Worm (Caenorhabditis elegans) whole organism, mixed stage, embryonic: Measurements from ENCODE around the gene enol-1.
A peak's percentile ranks its signal among the peaks of the same experiment; 100 is the strongest.

Experiments used
- M03D4.4 ChIP-seq: sonication (generic microtip); optimal IDR thresholded peaks from 2 replicates; lab custom pipeline; 2017; ENCODE audit warnings: mild to moderate bottlenecking, missing genetic modification characterization, missing compliant biosample characterization
- bed-3 ChIP-seq: fragments of 200-800 bp; sonication (Bioruptor generic); optimal IDR thresholded peaks from 3 replicates; lab custom pipeline; 2018; ENCODE audit warnings: mild to moderate bottlenecking, missing genetic modification characterization, moderate library complexity, missing compliant biosample characterization
- blmp-1 ChIP-seq: fragments of 150-350 bp; optimal IDR thresholded peaks from 2 replicates; lab custom pipeline; 2014; ENCODE audit warnings: missing biosample characterization, missing genetic modification characterization
- ceh-39 ChIP-seq: fragments of 150-350 bp; optimal IDR thresholded peaks from 2 replicates; lab custom pipeline; 2014; ENCODE audit warnings: missing biosample characterization, missing genetic modification characterization
- ceh-43 ChIP-seq: fragments of 200-800 bp; sonication (Bioruptor generic); optimal IDR thresholded peaks from 2 replicates; lab custom pipeline; 2018; ENCODE audit warnings: mild to moderate bottlenecking, missing genetic modification characterization, moderate library complexity, missing compliant biosample characterization
- ceh-83 ChIP-seq: fragments of 200-800 bp; sonication (Bioruptor generic); optimal IDR thresholded peaks from 2 replicates; lab custom pipeline; 2018; ENCODE audit warnings: mild to moderate bottlenecking, missing genetic modification characterization, missing compliant biosample characterization
- ces-1 ChIP-seq: fragments of 150-350 bp; optimal IDR thresholded peaks from 2 replicates; lab custom pipeline; 2014; ENCODE audit warnings: missing biosample characterization, missing genetic modification reagents, missing genetic modification characterization
- cnd-1 ChIP-seq: fragments of 200-800 bp; sonication (Bioruptor generic); optimal IDR thresholded peaks from 2 replicates; lab custom pipeline; 2018; ENCODE audit warnings: mild to moderate bottlenecking, missing genetic modification characterization, missing compliant biosample characterization
- drap-1 ChIP-seq: fragments of 200-800 bp; sonication (Bioruptor generic); optimal IDR thresholded peaks from 3 replicates; lab custom pipeline; 2018; ENCODE audit warnings: mild to moderate bottlenecking, missing genetic modification characterization, missing compliant biosample characterization
- elt-1 ChIP-seq: sonication (generic microtip); optimal IDR thresholded peaks from 2 replicates; lab custom pipeline; 2017; ENCODE audit warnings: missing genetic modification characterization, mild to moderate bottlenecking, missing compliant biosample characterization, antibody characterized with exemption, moderate library complexity, borderline replicate concordance; ENCODE audit not compliant: insufficient read depth
- elt-3 ChIP-seq: fragments of 150-350 bp; optimal IDR thresholded peaks from 2 replicates; lab custom pipeline; 2014; ENCODE audit warnings: missing biosample characterization, missing genetic modification characterization
- flh-1 ChIP-seq: fragments of 200-800 bp; sonication (Bioruptor generic); optimal IDR thresholded peaks from 2 replicates; lab custom pipeline; 2018; ENCODE audit warnings: mild to moderate bottlenecking, missing genetic modification characterization, moderate library complexity, missing compliant biosample characterization
- ham-2 ChIP-seq: fragments of 200-800 bp; sonication (Bioruptor generic); optimal IDR thresholded peaks from 2 replicates; lab custom pipeline; 2018; ENCODE audit warnings: mild to moderate bottlenecking, missing genetic modification characterization, missing compliant biosample characterization
- hlh-1 ChIP-seq: fragments of 150-350 bp; optimal IDR thresholded peaks from 2 replicates; lab custom pipeline; 2014; ENCODE audit warnings: missing biosample characterization, missing genetic modification reagents, missing genetic modification characterization
- lin-13 ChIP-seq: fragments of 150-350 bp; optimal IDR thresholded peaks from 2 replicates; lab custom pipeline; 2014; ENCODE audit warnings: missing biosample characterization, missing genetic modification characterization
- lin-32 ChIP-seq: fragments of 200-800 bp; sonication (Bioruptor generic); optimal IDR thresholded peaks from 2 replicates; lab custom pipeline; 2018; ENCODE audit warnings: mild to moderate bottlenecking, missing genetic modification characterization, missing compliant biosample characterization
- lsy-2 ChIP-seq: fragments of 150-350 bp; optimal IDR thresholded peaks from 2 replicates; lab custom pipeline; 2014; ENCODE audit warnings: missing biosample characterization, missing genetic modification characterization
- mab-5 ChIP-seq: fragments of 150-350 bp; optimal IDR thresholded peaks from 2 replicates; lab custom pipeline; 2014; ENCODE audit warnings: missing biosample characterization, missing genetic modification characterization
- mep-1 ChIP-seq: fragments of 150-350 bp; optimal IDR thresholded peaks from 2 replicates; lab custom pipeline; 2017; ENCODE audit warnings: missing biosample characterization, missing genetic modification reagents, missing genetic modification characterization, inconsistent platforms
- nhr-2 ChIP-seq: fragments of 150-350 bp; optimal IDR thresholded peaks from 2 replicates; lab custom pipeline; 2014; ENCODE audit warnings: missing biosample characterization, missing genetic modification characterization
- nhr-28 ChIP-seq: fragments of 150-350 bp; optimal IDR thresholded peaks from 2 replicates; lab custom pipeline; 2014; ENCODE audit warnings: missing biosample characterization, missing genetic modification characterization
- nhr-76 ChIP-seq: sonication (generic microtip); optimal IDR thresholded peaks from 2 replicates; lab custom pipeline; 2017; ENCODE audit warnings: missing biosample characterization, missing genetic modification characterization
- pha-4 ChIP-seq: fragments of 150-350 bp; optimal IDR thresholded peaks from 2 replicates; lab custom pipeline; 2018; ENCODE audit warnings: missing biosample characterization, missing genetic modification reagents, missing genetic modification characterization
- sem-2 ChIP-seq: fragments of 200-800 bp; sonication (Bioruptor generic); optimal IDR thresholded peaks from 2 replicates; lab custom pipeline; 2018; ENCODE audit warnings: mild to moderate bottlenecking, missing genetic modification characterization, missing compliant biosample characterization
- sptf-1 ChIP-seq: sonication (generic microtip); optimal IDR thresholded peaks from 2 replicates; lab custom pipeline; 2017; ENCODE audit warnings: mild to moderate bottlenecking, missing genetic modification characterization, moderate library complexity, missing compliant biosample characterization
- unc-120 ChIP-seq: sonication (generic microtip); optimal IDR thresholded peaks from 2 replicates; lab custom pipeline; 2017; ENCODE audit warnings: missing genetic modification characterization, missing compliant biosample characterization; ENCODE audit not compliant: poor library complexity, severe bottlenecking
- unc-39 ChIP-seq: fragments of 150-350 bp; optimal IDR thresholded peaks from 2 replicates; lab custom pipeline; 2014; ENCODE audit warnings: missing biosample characterization, missing genetic modification characterization
- unc-62 ChIP-seq: fragments of 150-350 bp; optimal IDR thresholded peaks from 2 replicates; lab custom pipeline; 2014; ENCODE audit warnings: missing biosample characterization, missing genetic modification reagents, missing genetic modification characterization
- zip-8 ChIP-seq: fragments of 150-350 bp; optimal IDR thresholded peaks from 2 replicates; lab custom pipeline; 2014; ENCODE audit warnings: missing biosample characterization, missing genetic modification characterization
- ztf-11 ChIP-seq: fragments of 150-350 bp; optimal IDR thresholded peaks from 2 replicates; lab custom pipeline; 2014; ENCODE audit warnings: missing biosample characterization, missing genetic modification characterization

enol-1 gene

DNA sequence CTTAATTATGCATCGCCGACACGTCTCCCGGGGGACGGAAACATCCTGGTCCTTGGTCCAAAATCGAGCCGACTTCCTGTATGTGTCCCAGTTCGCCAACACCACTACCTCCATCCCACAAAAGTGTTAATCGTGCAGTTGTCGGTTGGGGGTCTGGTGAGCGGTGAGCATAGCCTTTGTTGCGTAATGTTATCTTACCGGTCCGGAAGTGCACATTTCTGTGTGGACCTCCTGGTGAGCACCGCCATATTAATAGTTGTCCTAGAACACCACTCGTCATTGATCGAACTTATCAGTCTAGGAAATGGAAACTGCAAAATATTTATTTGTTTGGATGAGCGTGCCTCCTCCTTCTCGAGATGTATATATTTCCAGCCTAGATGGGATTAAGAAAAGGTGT, 33.6 kb upstream of the enol-1 start:
- TF ChIP-seq zip-8 (tag; lab: Kevin White, UChicago) (peak; percentile 49), sem-2 (no peak), nhr-2 (tag; lab: Kevin White, UChicago) (peak; percentile 18)

DNA sequence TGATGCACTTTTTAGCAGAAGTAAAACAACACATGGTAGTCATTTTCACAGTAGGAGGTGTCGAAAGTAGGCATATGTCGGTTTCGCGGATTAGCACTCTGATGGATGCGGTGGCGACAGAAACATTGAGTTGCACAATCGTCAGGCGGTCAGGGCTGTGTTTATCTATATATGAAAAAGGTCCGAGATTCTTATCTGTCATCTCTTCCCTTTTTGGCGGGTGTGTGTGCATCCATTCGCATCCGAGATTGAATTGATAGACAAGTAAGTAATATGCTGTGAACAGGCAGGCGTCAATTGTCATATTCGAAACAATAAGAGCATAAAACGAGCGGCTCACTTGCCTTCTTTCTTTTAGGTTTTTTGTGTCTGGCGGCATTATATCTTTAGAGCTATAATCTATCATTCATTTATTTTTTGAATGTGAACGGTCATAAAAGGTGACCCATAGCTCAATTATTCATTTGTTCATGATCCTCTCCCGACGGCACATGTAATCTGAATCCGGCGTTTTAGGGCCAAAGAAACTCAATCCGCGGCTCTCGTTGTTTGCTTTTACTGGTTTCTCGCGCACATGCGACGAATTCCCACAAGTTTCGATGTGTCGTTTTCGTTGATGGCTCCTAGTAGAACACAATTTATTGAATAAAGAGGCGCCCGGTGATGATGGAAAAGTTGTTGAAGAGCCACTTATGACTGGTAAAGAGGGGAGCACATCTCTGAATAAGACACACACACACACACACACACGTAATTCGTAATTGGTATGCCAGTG, 32.0 kb upstream of the enol-1 start:
- TF ChIP-seq nhr-2 (tag; lab: Kevin White, UChicago), result peak; percentile 18
- peak; percentile 58 for TF ChIP-seq ceh-83 (GFP tag; lab: Kevin White, UChicago)
- no peak for TF ChIP-seq nhr-76
- no peak for TF ChIP-seq nhr-28 (tag; lab: Kevin White, UChicago)
- TF ChIP-seq lin-13, result no peak
- peak; percentile 60 for TF ChIP-seq unc-62 (GFP tag; lab: Kevin White, UChicago)
- TF ChIP-seq sptf-1 (tag; lab: Kevin White, UChicago), result peak; percentile 5
- peak; percentile 89 for TF ChIP-seq elt-1 (tag; lab: Kevin White, UChicago)

DNA sequence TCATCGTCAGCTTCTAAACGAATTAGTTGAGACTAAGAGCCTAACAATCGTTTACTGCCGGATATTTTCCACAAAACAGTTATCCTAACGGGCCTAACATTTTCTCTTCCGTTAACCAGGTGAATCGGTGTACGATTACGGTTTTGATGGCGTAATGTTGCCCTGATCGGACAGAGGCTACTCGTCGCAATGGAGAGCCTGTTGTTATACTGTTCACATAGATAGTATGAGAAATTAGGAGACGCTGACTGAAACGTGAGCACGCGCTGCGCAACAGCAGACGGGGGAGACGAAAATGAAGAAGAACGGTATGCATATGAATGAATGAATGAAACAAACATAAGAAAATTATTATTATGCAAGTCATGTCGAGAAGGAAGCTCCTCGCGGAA, 31.4 kb upstream of the enol-1 start:
- TF ChIP-seq blmp-1 (tag; lab: Kevin White, UChicago), result no peak
- no peak for TF ChIP-seq ceh-83 (GFP tag; lab: Kevin White, UChicago)
- TF ChIP-seq lin-32 (GFP tag; lab: Kevin White, UChicago), result no peak
- TF ChIP-seq zip-8 (tag; lab: Kevin White, UChicago), result peak; percentile 35
- no peak for TF ChIP-seq hlh-1 (tag; lab: Kevin White, UChicago)
- TF ChIP-seq elt-3, result no peak
- TF ChIP-seq unc-39 (tag; lab: Kevin White, UChicago), result no peak
- TF ChIP-seq pha-4 (tag; lab: Kevin White, UChicago), result peak; percentile 67
- no peak for TF ChIP-seq ham-2 (GFP tag; lab: Kevin White, UChicago)
- TF ChIP-seq elt-1 (tag; lab: Kevin White, UChicago), result no peak
- no peak for TF ChIP-seq mab-5 (tag; lab: Kevin White, UChicago)
- no peak for TF ChIP-seq drap-1
- no peak for TF ChIP-seq ztf-11 (tag; lab: Kevin White, UChicago)
- TF ChIP-seq ces-1 (GFP tag; lab: Kevin White, UChicago), result peak; percentile 69
- TF ChIP-seq nhr-2 (tag; lab: Kevin White, UChicago), result peak; percentile 69
- TF ChIP-seq sptf-1 (tag; lab: Kevin White, UChicago), result no peak
- no peak for TF ChIP-seq ceh-43 (GFP tag; lab: Kevin White, UChicago)
- TF ChIP-seq lin-13, result no peak
- TF ChIP-seq bed-3 (GFP tag; lab: Kevin White, UChicago), result no peak
- no peak for TF ChIP-seq ceh-39
- TF ChIP-seq flh-1 (GFP tag; lab: Kevin White, UChicago), result no peak

DNA sequence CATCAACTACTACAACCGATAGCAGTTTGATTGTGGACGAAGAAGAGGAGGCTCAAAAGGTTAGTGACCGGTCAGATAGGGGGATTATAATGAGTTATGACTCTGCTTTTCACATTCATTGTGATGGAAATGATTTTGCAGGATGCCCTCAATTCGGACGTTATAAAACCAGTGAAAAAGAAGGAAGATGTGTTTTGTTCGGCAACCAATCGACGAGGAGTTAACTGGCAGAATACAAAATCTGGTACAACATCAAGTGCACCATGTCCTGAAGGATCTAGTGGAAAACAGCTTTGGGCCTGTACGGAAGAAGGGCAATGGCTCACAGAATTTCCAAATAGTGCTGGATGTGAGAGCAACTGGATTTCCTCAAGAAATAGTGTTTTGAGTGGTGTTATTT, 26.9 kb upstream of the enol-1 start:
- TF ChIP-seq mep-1 (no peak), nhr-2 (tag; lab: Kevin White, UChicago) (no peak), ham-2 (GFP tag; lab: Kevin White, UChicago) (no peak), sem-2 (no peak), ceh-83 (GFP tag; lab: Kevin White, UChicago) (no peak), ztf-11 (tag; lab: Kevin White, UChicago) (no peak), cnd-1 (tag; lab: Kevin White, UChicago) (no peak), bed-3 (GFP tag; lab: Kevin White, UChicago) (no peak), M03D4.4 (tag; lab: Kevin White, UChicago) (no peak), ceh-43 (GFP tag; lab: Kevin White, UChicago) (no peak), lsy-2 (no peak), unc-120 (no peak), lin-32 (GFP tag; lab: Kevin White, UChicago) (no peak), unc-39 (tag; lab: Kevin White, UChicago) (no peak), sptf-1 (tag; lab: Kevin White, UChicago) (no peak)

DNA sequence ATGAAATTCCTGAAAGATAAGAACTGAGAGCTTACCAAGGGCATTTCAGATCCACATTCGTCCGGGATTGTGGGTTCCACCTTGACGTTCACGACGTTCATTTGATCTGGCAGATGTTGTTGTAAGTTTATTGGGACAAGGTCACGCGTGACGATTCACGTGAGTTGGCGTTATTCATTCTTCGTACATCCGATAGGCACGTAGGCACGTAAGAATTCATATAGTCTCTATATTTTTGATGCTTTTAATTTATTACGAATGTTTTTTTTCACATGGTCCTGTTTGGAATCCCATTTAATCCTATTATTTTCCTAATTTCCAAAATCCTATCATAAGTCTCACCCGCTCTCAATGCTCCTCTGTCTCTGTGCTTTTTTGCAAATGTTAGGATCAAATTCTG, 18.9 kb upstream of the enol-1 start, which contains the start of gene B0457.4:
Gene B0457.4 (minus strand): TSS at position 101 of the 400 bp plus-strand sequence.
- no peak for TF ChIP-seq ces-1 (GFP tag; lab: Kevin White, UChicago)
